Worm (Caenorhabditis elegans) whole organism, L1 larva: ENCODE data around the gene sgk-1.

Experiments used
- lin-35 ChIP-seq, 2 experiments: fragments of 150-350 bp; optimal IDR thresholded peaks; 2 replicates each; lab custom pipeline; 2014; ENCODE audit warnings: missing biosample characterization in 2 of 2, missing genetic modification characterization in 2 of 2, missing genetic modification reagents in 2 of 2
- unc-130 ChIP-seq: fragments of 150-350 bp; optimal IDR thresholded peaks from 2 replicates; lab custom pipeline; 2017; ENCODE audit warnings: missing biosample characterization, missing genetic modification characterization, inconsistent platforms

- TF ChIP-seq lin-35 (GFP tag; optimal IDR thresholded peaks at IDR 0.05; lab: Kevin White, UChicago) (no peak), unc-130 (tag; lab: Kevin White, UChicago) (no peak)
Observed at ce11 chrX:16289635-16290034, 27.7 kb upstream of the sgk-1 start.
